Fruit fly (Drosophila melanogaster): Measurements from ENCODE around the gene ScsbetaA.

DNA sequence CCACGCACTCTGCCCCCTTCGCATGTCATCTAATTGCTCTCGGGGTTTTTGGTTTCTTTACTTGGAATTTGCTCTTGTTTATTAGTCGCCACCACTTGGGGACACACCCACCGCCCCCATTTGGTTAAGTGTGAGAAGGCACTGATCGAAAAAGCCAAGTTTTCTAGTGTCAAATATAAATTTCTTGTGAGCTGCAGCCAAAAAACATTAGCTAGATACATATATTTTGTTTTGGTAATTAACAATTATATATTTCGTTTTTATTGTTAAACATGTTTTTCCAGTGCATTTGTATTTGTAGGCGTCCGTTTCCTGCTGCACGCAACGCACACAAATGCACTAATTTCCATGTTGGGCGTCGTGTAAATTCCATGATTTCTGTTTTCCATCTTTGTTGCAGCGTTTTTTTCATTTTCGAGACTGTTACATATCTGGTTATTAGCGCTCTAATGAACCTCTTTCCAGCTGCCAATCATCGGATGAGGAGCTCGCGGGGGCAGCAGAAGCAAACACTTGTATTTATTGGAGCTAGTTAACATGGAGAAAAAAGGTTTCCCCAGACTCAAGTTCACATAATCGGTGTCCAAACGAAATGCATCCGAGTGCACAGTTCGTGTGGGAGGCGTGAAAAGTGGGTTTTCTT is 18.3 kb upstream of the ScsbetaA start:
- TF ChIP-seq CG33017 (tag; optimal IDR thresholded peaks at IDR 0.05) (no peak), Crg-1 (GFP tag; optimal IDR thresholded peaks at IDR 0.05) (no peak), CG7101 (tag; optimal IDR thresholded peaks at IDR 0.05) (no peak), Clk (GFP tag; optimal IDR thresholded peaks at IDR 0.05) (no peak), ovo (GFP tag; optimal IDR thresholded peaks at IDR 0.05) (no peak), Mnt (GFP tag; optimal IDR thresholded peaks at IDR 0.05) (no peak), tj (GFP tag; optimal IDR thresholded peaks at IDR 0.05) (no peak), CG11617 (GFP tag; optimal IDR thresholded peaks at IDR 0.05) (no peak), kay (GFP tag; ENCODE audit: borderline replicate concordance) (no peak), CG12768 (GFP tag; optimal IDR thresholded peaks at IDR 0.05) (no peak), cic (GFP tag; optimal IDR thresholded peaks at IDR 0.05) (no peak), CG1620 (GFP tag; optimal IDR thresholded peaks at IDR 0.05) (no peak), bab1 (GFP tag; optimal IDR thresholded peaks at IDR 0.05) (no peak), CG5204 (GFP tag; optimal IDR thresholded peaks at IDR 0.05) (no peak)

All from whole organism, adult.